Fruit fly (Drosophila melanogaster): ENCODE measurements around the gene CG5172.

The CG5172 gene

DNA sequence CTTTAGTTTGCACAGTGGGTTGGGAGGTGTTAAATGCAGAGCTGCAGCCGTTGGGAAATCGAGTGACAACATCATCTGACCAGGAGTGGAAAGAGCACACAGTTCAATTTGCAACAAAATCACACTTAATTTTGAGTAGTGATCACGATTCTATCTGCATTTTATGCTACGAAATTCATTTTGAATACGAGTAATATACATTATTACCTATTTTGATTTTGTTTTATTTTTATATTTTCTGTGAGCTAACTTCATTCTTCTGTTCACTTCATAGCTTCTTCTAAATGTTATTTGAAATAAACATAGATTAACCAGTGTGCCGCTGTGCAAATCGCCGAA, 5.4 kb downstream of the CG5172 start, which contains the start of gene CG10598:
TSS of gene CG10598 (minus strand) at position 187 of the 339 bp plus-strand sequence.
- TF ChIP-seq fd96Ca (GFP tag; IDR thresholded peaks at IDR 0.05), result no peak
- no peak for TF ChIP-seq CG14655 (GFP tag; optimal IDR thresholded peaks at IDR 0.05)
- no peak for TF ChIP-seq D1 (tag; optimal IDR thresholded peaks at IDR 0.05)
- no peak for TF ChIP-seq CG9948 (tag; optimal IDR thresholded peaks at IDR 0.05)
- TF ChIP-seq CG10348 (GFP tag; IDR thresholded peaks at IDR 0.05), result no peak
- no peak for TF ChIP-seq Pif1A (GFP tag; optimal IDR thresholded peaks at IDR 0.05)
- no peak for TF ChIP-seq gl (tag; optimal IDR thresholded peaks at IDR 0.05)
- TF ChIP-seq CG13204 (GFP tag; optimal IDR thresholded peaks at IDR 0.05), result no peak
- no peak for TF ChIP-seq Snoo (tag; optimal IDR thresholded peaks at IDR 0.05)
- no peak for TF ChIP-seq EcR (GFP tag; optimal IDR thresholded peaks at IDR 0.05)
- TF ChIP-seq CG32121 (GFP tag; IDR thresholded peaks at IDR 0.05), result no peak
- TF ChIP-seq Pif1B (GFP tag; optimal IDR thresholded peaks at IDR 0.05), result no peak
- TF ChIP-seq CG4496 (GFP tag; IDR thresholded peaks at IDR 0.05), result no peak
- no peak for TF ChIP-seq CG34367 (tag; optimal IDR thresholded peaks at IDR 0.05)
- TF ChIP-seq CG12605 (GFP tag; IDR thresholded peaks at IDR 0.05), result no peak

DNA sequence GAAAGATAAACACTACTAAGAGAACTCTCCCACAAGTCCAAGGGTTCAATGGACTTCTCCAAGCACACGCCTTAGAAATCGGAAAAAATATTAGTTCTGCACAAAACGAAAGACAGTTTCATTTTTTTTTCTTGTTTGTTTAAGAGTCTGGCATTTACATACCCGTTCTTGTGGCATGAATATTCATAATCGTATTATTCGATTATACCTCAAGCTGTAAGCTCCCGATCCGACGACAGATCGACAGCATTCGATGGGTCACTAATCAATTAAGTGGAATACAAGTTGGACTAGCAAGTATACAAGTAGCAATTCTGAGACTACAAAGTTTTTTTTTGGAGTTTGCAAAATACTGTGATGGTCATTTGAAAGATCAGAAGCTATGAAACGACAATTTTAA, 6.2 kb downstream of the CG5172 start:
- no peak for TF ChIP-seq Pif1B (GFP tag; optimal IDR thresholded peaks at IDR 0.05)
- no peak for TF ChIP-seq CG8159 (tag; optimal IDR thresholded peaks at IDR 0.05)
- TF ChIP-seq CG14655 (GFP tag; optimal IDR thresholded peaks at IDR 0.05), result no peak
- TF ChIP-seq CG17806 (tag; optimal IDR thresholded peaks at IDR 0.05), result no peak
- TF ChIP-seq Pif1A (GFP tag; optimal IDR thresholded peaks at IDR 0.05), result no peak
- TF ChIP-seq EcR (GFP tag; optimal IDR thresholded peaks at IDR 0.05), result no peak
- no peak for TF ChIP-seq Snoo (tag; optimal IDR thresholded peaks at IDR 0.05)
- no peak for TF ChIP-seq CG9948 (tag; optimal IDR thresholded peaks at IDR 0.05)
- TF ChIP-seq CG34367 (tag; optimal IDR thresholded peaks at IDR 0.05), result no peak
- no peak for TF ChIP-seq CG13204 (GFP tag; optimal IDR thresholded peaks at IDR 0.05)
- TF ChIP-seq Ets98B (GFP tag; IDR thresholded peaks at IDR 0.05), result no peak
- TF ChIP-seq CG10348 (GFP tag; IDR thresholded peaks at IDR 0.05), result no peak

DNA sequence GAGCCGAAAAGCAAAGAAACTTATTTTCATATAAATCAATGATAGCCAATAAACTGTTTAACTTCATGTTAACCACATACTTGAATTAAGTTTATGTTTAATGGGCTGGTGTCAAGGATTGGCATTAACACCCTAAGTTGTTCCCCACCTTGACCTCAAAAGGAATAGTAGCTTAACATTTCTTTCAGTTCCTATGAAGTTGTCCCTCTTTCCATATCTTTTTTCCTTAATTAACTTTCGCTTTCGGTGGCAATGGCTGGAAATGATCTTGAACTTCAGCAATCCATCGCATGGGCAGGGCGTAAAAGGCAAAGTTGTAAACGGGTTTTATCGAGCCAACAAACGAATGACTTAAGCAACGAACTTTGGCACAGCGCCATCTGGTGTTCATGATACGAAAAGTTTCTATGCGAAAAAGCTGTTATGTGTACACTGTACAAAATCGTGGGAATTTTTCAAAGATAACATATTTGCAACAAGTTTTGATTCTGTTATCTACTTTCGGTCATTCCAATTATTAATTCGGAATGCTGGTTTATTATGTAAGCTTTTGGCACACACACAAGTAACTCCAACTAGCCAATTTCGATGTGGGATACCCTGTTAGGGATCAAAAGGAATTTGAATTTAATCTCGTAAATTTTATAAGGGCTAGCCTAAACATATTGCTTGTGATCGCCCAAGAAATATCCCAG, 8.4 kb downstream of the CG5172 start:
- no peak for TF ChIP-seq Ets98B (GFP tag; IDR thresholded peaks at IDR 0.05)
- peak; percentile 94 for TF ChIP-seq EcR (GFP tag; optimal IDR thresholded peaks at IDR 0.05)
- TF ChIP-seq CG9948 (tag; optimal IDR thresholded peaks at IDR 0.05), result peak; percentile 44
- TF ChIP-seq Snoo (tag; optimal IDR thresholded peaks at IDR 0.05), result peak; percentile 42
- peak; percentile 42 for TF ChIP-seq CG15710 (tag; optimal IDR thresholded peaks at IDR 0.05)
- no peak for TF ChIP-seq Pif1B (GFP tag; optimal IDR thresholded peaks at IDR 0.05)
- TF ChIP-seq CG32121 (GFP tag; IDR thresholded peaks at IDR 0.05), result no peak
- no peak for TF ChIP-seq CG14655 (GFP tag; optimal IDR thresholded peaks at IDR 0.05)
- TF ChIP-seq CG34367 (tag; optimal IDR thresholded peaks at IDR 0.05), result peak; percentile 56
- no peak for TF ChIP-seq CG8159 (tag; optimal IDR thresholded peaks at IDR 0.05)

DNA sequence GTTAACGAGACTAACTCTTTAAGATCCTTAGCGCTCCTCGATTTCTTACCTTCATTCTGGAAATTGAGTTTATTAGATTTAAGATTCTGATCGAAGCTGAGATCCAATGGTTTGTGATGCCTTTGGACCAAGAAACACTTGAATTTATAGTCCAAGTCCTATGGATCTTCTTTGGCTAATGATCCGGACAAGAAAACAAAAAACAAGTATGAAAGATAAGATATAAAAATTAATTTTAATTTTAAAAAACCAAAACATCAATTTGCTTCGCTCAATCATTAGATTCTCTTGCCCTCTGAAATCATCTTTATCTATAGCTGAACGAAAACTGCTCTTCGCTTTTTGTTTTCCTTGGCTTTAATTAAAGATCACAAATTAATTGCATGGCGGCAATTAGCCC, 9.7 kb downstream of the CG5172 start, which contains the start of gene CG10597:
TSS of gene CG10597 (minus strand) at position 101 of the 400 bp plus-strand sequence.
- no peak for TF ChIP-seq D1 (tag; optimal IDR thresholded peaks at IDR 0.05)
- TF ChIP-seq CG34367 (tag; optimal IDR thresholded peaks at IDR 0.05), result no peak
- no peak for TF ChIP-seq gl (tag; optimal IDR thresholded peaks at IDR 0.05)
- TF ChIP-seq EcR (GFP tag; optimal IDR thresholded peaks at IDR 0.05), result no peak
- TF ChIP-seq CG15710 (tag; optimal IDR thresholded peaks at IDR 0.05), result no peak
- no peak for TF ChIP-seq Ets98B (GFP tag; IDR thresholded peaks at IDR 0.05)
- TF ChIP-seq Snoo (tag; optimal IDR thresholded peaks at IDR 0.05), result no peak
- no peak for TF ChIP-seq CG14655 (GFP tag; optimal IDR thresholded peaks at IDR 0.05)
- no peak for TF ChIP-seq CG12605 (GFP tag; IDR thresholded peaks at IDR 0.05)
- no peak for TF ChIP-seq Pif1A (GFP tag; optimal IDR thresholded peaks at IDR 0.05)
- no peak for TF ChIP-seq fd96Ca (GFP tag; IDR thresholded peaks at IDR 0.05)
- no peak for TF ChIP-seq CG10348 (GFP tag; IDR thresholded peaks at IDR 0.05)
- no peak for TF ChIP-seq CG8301 (tag; optimal IDR thresholded peaks at IDR 0.05)
- TF ChIP-seq CG32121 (GFP tag; IDR thresholded peaks at IDR 0.05), result no peak

DNA sequence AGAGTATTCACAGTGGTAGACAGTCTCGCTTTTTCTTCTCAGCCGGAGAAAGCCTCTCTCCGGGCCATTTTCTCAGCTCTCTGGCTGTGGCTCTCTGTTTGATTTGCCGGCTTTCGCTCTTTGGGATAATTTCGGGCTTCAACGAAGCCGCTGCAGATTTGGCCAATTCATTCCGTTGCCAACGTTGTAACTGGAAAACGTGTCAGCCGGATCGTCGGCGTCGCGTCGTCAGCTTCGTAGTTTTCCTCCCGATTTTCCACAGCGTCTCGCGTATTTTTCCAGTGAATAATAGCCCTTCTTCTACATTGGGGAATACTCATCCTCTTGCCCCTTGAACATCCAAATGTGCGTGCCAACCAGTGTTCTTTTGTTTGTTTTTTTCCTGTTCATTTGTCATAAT, 11.4 kb downstream of the CG5172 start, which contains the start of gene f:
TSS of gene f (plus strand) at position 301 of the 400 bp plus-strand sequence.
- TF ChIP-seq Ets98B (GFP tag; IDR thresholded peaks at IDR 0.05), result 0 out of 2 replicates have a peak, but pooled peaks have one; percentile 6
- TF ChIP-seq CG9948 (tag; optimal IDR thresholded peaks at IDR 0.05), result no peak
- 0 out of 2 replicates have a peak, but pooled peaks have one; percentile 10 for TF ChIP-seq CG32121 (GFP tag; IDR thresholded peaks at IDR 0.05)

DNA sequence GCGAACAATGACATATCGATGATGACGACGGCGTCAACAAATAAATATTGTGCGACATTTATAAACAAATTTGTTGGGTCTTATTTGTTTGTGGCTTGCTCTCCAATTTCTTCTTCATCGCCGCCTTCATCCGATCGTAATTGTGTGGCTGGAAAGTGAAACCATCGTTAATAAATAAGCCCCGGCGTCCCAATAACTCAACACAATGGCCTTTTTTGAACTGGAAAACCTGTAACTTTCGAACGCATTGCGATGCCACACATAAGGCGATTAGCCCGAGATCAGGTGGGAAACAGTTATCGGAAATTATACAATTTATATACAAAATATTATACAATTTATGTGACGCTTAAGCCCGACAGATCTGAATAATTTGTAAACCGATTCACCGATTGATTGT, 15.2 kb downstream of the CG5172 start:
- no peak for TF ChIP-seq CG4496 (GFP tag; IDR thresholded peaks at IDR 0.05)
- TF ChIP-seq CG15710 (tag; optimal IDR thresholded peaks at IDR 0.05), result no peak
- TF ChIP-seq Pif1B (GFP tag; optimal IDR thresholded peaks at IDR 0.05), result no peak

DNA sequence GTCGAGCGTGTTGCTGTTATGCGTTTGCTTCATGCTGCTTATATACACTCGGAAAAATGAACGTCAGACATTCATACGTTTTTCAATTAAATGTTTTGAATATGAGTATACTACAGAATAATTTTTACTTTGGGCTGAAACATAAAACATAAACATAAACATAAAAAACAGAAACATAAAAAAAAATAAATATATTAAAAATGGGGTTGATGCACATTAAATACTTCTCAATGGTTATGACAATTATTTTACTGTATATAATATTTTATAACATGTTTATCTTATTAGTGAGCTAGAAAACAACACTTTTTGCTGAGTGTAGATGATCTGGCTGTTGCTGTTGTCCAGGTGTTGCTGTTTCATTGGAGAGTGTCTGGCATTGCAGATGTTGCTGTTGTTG, 16.2 kb downstream of the CG5172 start:
- TF ChIP-seq Pif1B (GFP tag; optimal IDR thresholded peaks at IDR 0.05), result peak; percentile 45
- no peak for TF ChIP-seq EcR (GFP tag; optimal IDR thresholded peaks at IDR 0.05)
- no peak for TF ChIP-seq CG10348 (GFP tag; IDR thresholded peaks at IDR 0.05)
- TF ChIP-seq CG32121 (GFP tag; IDR thresholded peaks at IDR 0.05), result peak; percentile 69; the same call in 1 of the 2 replicates
- TF ChIP-seq CG13204 (GFP tag; optimal IDR thresholded peaks at IDR 0.05), result peak; percentile 35
- TF ChIP-seq CG8159 (tag; optimal IDR thresholded peaks at IDR 0.05), result peak; percentile 77
- TF ChIP-seq CG15710 (tag; optimal IDR thresholded peaks at IDR 0.05), result peak; percentile 72
- peak; percentile 79 for TF ChIP-seq CG9948 (tag; optimal IDR thresholded peaks at IDR 0.05)
- peak; percentile 72 for TF ChIP-seq CG17806 (tag; optimal IDR thresholded peaks at IDR 0.05)
- no peak for TF ChIP-seq fd96Ca (GFP tag; IDR thresholded peaks at IDR 0.05)
- TF ChIP-seq Pif1A (GFP tag; optimal IDR thresholded peaks at IDR 0.05), result peak; percentile 51
- peak; percentile 30; the same call in 1 of the 2 replicates for TF ChIP-seq Ets98B (GFP tag; IDR thresholded peaks at IDR 0.05)
- peak; percentile 76 for TF ChIP-seq CG8301 (tag; optimal IDR thresholded peaks at IDR 0.05)
- no peak for TF ChIP-seq gl (tag; optimal IDR thresholded peaks at IDR 0.05)
- peak; percentile 53 for TF ChIP-seq D1 (tag; optimal IDR thresholded peaks at IDR 0.05)
- TF ChIP-seq CG34367 (tag; optimal IDR thresholded peaks at IDR 0.05), result peak; percentile 55
- TF ChIP-seq CG4496 (GFP tag; IDR thresholded peaks at IDR 0.05), result peak; percentile 52
- TF ChIP-seq Snoo (tag; optimal IDR thresholded peaks at IDR 0.05), result no peak
- peak; percentile 36; the same call in 1 of the 2 replicates for TF ChIP-seq CG12605 (GFP tag; IDR thresholded peaks at IDR 0.05)
- TF ChIP-seq CG14655 (GFP tag; optimal IDR thresholded peaks at IDR 0.05), result peak; percentile 83
- 0 out of 2 replicates have a peak, but pooled peaks have one; percentile 11 for TF ChIP-seq rn (GFP tag; IDR thresholded peaks at IDR 0.05)

Measured in whole organism, pupa.